Worm (Caenorhabditis elegans): ENCODE data around the gene pst-2.

DNA sequence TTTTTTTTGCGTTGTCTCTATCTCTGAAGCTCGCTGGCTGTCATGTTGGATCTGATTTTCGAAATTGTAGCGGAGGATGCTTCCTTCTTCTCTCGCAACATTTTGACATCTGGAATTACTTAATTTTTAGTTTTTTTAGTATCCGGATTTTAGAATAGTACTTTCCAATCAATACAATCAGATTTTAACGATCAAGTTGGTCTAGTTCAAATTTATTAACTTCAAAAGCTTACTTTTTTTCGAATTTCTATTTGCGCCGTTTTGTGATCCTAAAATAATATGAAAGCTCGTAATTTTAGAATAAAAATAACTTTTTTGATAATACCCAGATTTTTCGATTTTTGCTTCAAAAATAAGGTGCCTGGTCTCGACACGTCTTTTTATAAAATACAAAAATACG, 29.8 kb downstream of the pst-2 start, which contains the start of gene B0336.12:
- TF ChIP-seq hmbx-1 (tag; optimal IDR thresholded peaks at IDR 0.05) (no peak), flt-1 (GFP tag; IDR thresholded peaks at IDR 0.05) (no peak)

Measured in whole organism, early embryonic.